Fruit fly (Drosophila melanogaster): Measurements from ENCODE around the gene CG13659.
A peak's percentile ranks its signal among the peaks of the same experiment; 100 is the strongest.

CG13659 gene

DNA sequence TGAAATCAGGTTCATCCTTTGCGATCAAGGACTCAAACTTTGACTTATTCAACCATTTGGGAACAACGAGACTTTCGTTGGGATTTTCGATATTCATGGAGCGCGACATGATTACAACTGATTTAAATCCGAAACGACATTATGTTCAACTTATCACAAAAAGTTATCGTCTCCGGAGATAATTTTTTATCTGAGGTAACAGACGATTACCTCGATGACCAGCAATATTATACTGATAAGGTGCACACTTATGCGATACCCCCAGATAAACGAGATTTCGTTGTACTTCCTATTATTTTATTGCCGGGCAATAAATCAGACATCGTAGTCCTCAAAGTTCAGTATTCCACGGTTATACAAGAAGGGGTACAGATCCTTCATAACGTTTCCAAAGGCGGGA, 3.0 kb upstream of the CG13659 start, which contains the start of gene CG31097:
Gene CG31097 (minus strand): TSS at position 101 of the 400 bp plus-strand sequence.
- no peak for TF ChIP-seq CG10348 (GFP tag; IDR thresholded peaks at IDR 0.05)
- TF ChIP-seq D1 (tag; optimal IDR thresholded peaks at IDR 0.05): no peak
- TF ChIP-seq CG17806 (tag; optimal IDR thresholded peaks at IDR 0.05): no peak
- no peak for TF ChIP-seq CG15710 (tag; optimal IDR thresholded peaks at IDR 0.05)
- TF ChIP-seq rn (GFP tag; IDR thresholded peaks at IDR 0.05): no peak
- no peak for TF ChIP-seq CG13204 (GFP tag; optimal IDR thresholded peaks at IDR 0.05)
- no peak for TF ChIP-seq Ets98B (GFP tag; IDR thresholded peaks at IDR 0.05)
- no peak for TF ChIP-seq Pif1B (GFP tag; optimal IDR thresholded peaks at IDR 0.05)
- no peak for TF ChIP-seq CG8301 (tag; optimal IDR thresholded peaks at IDR 0.05)
- no peak for TF ChIP-seq CG8159 (tag; optimal IDR thresholded peaks at IDR 0.05)
- no peak for TF ChIP-seq CG9948 (tag; optimal IDR thresholded peaks at IDR 0.05)
- TF ChIP-seq CG12605 (GFP tag; IDR thresholded peaks at IDR 0.05): no peak
- TF ChIP-seq EcR (GFP tag; optimal IDR thresholded peaks at IDR 0.05): no peak
- TF ChIP-seq CG4496 (GFP tag; IDR thresholded peaks at IDR 0.05): no peak
- TF ChIP-seq Pif1A (GFP tag; optimal IDR thresholded peaks at IDR 0.05): no peak
- no peak for TF ChIP-seq gl (tag; optimal IDR thresholded peaks at IDR 0.05)
- no peak for TF ChIP-seq CG34367 (tag; optimal IDR thresholded peaks at IDR 0.05)
- no peak for TF ChIP-seq fd96Ca (GFP tag; IDR thresholded peaks at IDR 0.05)

DNA sequence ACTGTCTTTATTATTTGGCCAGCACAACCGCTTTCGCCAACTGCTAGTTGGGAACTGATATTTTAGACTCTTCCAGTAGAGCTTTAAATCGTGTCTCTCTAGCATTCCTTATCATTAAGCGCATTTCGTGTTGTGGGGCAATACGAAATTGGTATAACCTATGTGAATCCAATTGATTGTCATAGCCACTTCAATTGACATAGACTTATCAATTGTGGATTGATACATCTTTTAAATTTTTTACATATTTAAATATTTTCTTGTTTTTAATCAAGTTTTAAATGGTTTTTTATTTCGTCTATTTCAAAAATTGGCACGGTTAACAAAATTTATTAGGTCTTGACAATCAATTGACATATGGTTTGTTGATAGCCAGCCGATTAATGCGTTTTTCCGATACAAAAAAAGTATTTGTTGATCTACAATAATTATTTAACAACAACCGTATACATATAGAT, 1.2 kb upstream of the CG13659 start, which contains the start of gene CG31288:
Gene CG31288 (minus strand): TSS at position 51 of the 458 bp plus-strand sequence.
- TF ChIP-seq D1 (tag; optimal IDR thresholded peaks at IDR 0.05): no peak
- TF ChIP-seq CG14655 (GFP tag; optimal IDR thresholded peaks at IDR 0.05): no peak
- TF ChIP-seq CG32121 (GFP tag; IDR thresholded peaks at IDR 0.05): no peak
- no peak for TF ChIP-seq Snoo (tag; optimal IDR thresholded peaks at IDR 0.05)
- no peak for TF ChIP-seq CG17806 (tag; optimal IDR thresholded peaks at IDR 0.05)
- TF ChIP-seq gl (tag; optimal IDR thresholded peaks at IDR 0.05): no peak
- TF ChIP-seq fd96Ca (GFP tag; IDR thresholded peaks at IDR 0.05): no peak
- TF ChIP-seq CG13204 (GFP tag; optimal IDR thresholded peaks at IDR 0.05): no peak
- TF ChIP-seq Pif1B (GFP tag; optimal IDR thresholded peaks at IDR 0.05): no peak
- no peak for TF ChIP-seq rn (GFP tag; IDR thresholded peaks at IDR 0.05)
- no peak for TF ChIP-seq CG15710 (tag; optimal IDR thresholded peaks at IDR 0.05)
- TF ChIP-seq CG12605 (GFP tag; IDR thresholded peaks at IDR 0.05): no peak
- no peak for TF ChIP-seq CG8301 (tag; optimal IDR thresholded peaks at IDR 0.05)
- no peak for TF ChIP-seq CG8159 (tag; optimal IDR thresholded peaks at IDR 0.05)
- TF ChIP-seq CG34367 (tag; optimal IDR thresholded peaks at IDR 0.05): no peak
- TF ChIP-seq Pif1A (GFP tag; optimal IDR thresholded peaks at IDR 0.05): no peak
- TF ChIP-seq CG9948 (tag; optimal IDR thresholded peaks at IDR 0.05): no peak
- no peak for TF ChIP-seq CG10348 (GFP tag; IDR thresholded peaks at IDR 0.05)
- TF ChIP-seq EcR (GFP tag; optimal IDR thresholded peaks at IDR 0.05): no peak
- no peak for TF ChIP-seq CG4496 (GFP tag; IDR thresholded peaks at IDR 0.05)

DNA sequence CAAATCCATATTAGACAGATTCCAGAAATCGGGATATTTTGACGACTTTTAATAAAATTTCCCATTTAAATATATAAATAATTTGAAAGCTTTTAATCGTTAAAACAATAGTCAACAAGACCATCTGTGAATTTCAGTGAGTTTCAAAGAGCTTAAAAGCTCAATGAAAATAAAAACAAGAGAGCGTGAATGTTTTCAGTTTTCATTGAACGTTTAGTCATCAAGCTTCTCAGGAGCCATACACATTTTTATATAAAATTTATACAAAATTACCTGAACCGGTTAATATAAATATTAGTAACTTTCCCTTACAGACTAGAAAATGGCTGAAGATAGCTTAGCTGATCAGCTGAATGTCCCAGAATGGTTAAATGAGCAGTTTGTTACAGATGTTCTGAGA, 1.5 kb downstream of the CG13659 start, which contains the start of gene CG31370:
Gene CG31370 (plus strand): TSS at position 226 of the 400 bp plus-strand sequence.
- TF ChIP-seq gl (tag; optimal IDR thresholded peaks at IDR 0.05) (no peak), CG4496 (GFP tag; IDR thresholded peaks at IDR 0.05) (no peak), rn (GFP tag; IDR thresholded peaks at IDR 0.05) (no peak), CG9948 (tag; optimal IDR thresholded peaks at IDR 0.05) (no peak), CG13204 (GFP tag; optimal IDR thresholded peaks at IDR 0.05) (no peak), CG8301 (tag; optimal IDR thresholded peaks at IDR 0.05) (no peak), Snoo (tag; optimal IDR thresholded peaks at IDR 0.05) (no peak)

DNA sequence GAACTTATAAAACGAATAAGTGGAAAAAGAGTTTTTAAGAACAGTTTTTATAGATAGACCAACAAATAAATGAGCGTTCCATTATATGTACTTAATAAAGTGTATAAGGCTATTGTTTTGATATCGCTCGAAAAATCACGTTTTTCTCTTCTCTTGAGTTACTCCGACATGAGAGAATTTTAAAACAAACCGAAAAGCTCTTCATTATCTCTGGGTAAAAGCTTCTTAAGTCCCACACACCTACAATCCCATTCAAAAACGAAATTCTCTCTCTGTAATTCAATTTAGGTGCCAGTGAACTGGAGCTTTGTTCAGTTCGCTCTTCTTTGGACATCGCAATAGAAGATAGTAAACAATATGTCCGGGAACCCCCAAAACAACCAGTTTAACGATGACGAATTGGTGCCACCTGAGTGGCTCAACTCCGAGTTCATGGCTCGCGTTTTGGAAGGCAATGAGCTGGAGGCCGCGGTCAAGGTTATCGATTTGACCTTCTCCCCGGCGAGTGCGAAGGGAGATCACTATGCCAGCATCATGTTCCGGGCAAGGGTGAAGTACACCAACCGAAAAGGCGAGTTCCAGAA, 3.3 kb downstream of the CG13659 start, which contains the start of gene CG31436:
Gene CG31436 (plus strand): TSS at position 281 of the 584 bp plus-strand sequence.
- no peak for TF ChIP-seq rn (GFP tag; IDR thresholded peaks at IDR 0.05)
- peak; percentile 74 for TF ChIP-seq EcR (GFP tag; optimal IDR thresholded peaks at IDR 0.05)
- no peak for TF ChIP-seq Pif1A (GFP tag; optimal IDR thresholded peaks at IDR 0.05)
- TF ChIP-seq CG14655 (GFP tag; optimal IDR thresholded peaks at IDR 0.05): no peak
- TF ChIP-seq Snoo (tag; optimal IDR thresholded peaks at IDR 0.05): no peak

DNA sequence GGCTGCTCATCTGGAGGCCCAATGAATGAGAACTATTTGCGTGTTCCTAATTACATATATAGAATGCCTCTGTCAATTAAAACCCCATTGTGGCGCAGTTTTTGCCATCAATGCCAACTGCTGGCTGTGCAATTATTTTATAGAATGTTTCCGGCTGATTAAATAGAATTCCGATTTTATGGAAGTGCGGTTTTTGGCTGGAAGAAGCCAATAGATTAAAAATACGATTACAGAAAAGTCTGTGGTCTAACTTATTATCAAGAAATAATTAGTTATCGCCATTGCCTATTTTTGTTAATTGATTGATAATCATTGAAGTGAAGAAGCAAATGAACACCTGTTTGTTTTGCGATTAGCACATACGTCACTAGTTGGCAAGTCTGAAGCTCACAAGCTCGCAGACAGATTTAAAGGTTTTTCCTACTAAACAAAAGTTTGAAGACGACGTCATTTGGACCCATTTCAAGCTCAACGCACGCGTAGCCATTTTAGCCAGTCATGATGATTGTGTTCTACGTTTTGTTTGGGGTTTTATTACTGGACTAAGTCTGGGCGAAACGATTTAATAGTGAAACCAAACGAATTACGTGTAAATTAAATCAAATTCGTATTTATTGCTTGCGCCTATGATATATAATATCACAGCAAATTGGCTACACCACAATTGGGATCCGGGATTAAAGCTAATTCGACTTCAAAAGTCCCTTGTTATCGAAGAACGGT, 5.3 kb downstream of the CG13659 start:
- TF ChIP-seq Snoo (tag; optimal IDR thresholded peaks at IDR 0.05) (no peak), CG32121 (GFP tag; IDR thresholded peaks at IDR 0.05) (no peak), Pif1B (GFP tag; optimal IDR thresholded peaks at IDR 0.05) (no peak), EcR (GFP tag; optimal IDR thresholded peaks at IDR 0.05) (no peak), CG8301 (tag; optimal IDR thresholded peaks at IDR 0.05) (no peak), CG12605 (GFP tag; IDR thresholded peaks at IDR 0.05) (no peak), gl (tag; optimal IDR thresholded peaks at IDR 0.05) (no peak), CG13204 (GFP tag; optimal IDR thresholded peaks at IDR 0.05) (no peak), CG10348 (GFP tag; IDR thresholded peaks at IDR 0.05) (no peak), CG34367 (tag; optimal IDR thresholded peaks at IDR 0.05) (no peak), CG8159 (tag; optimal IDR thresholded peaks at IDR 0.05) (no peak), Ets98B (GFP tag; IDR thresholded peaks at IDR 0.05) (no peak)

DNA sequence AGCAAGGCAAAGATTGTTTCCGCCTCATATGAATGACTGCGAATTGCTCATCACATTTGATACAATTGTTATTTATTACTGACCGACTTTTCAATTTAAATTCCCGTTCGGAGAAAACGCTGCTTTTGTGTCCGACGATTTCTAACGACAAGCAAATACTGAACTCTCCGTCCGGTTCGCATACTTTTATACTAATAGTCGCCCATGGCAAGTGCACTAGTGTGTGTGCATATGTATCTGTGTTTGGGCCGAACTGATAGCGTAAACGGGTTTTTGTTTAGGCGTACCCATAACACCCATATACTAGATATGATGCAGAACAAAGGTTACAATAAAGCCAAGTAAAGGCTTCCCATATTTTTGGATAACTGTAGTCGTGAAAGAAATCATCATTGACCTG, 7.5 kb downstream of the CG13659 start, which contains the start of gene CG10550:
Gene CG10550 (minus strand): TSS at position 164 of the 400 bp plus-strand sequence.
- TF ChIP-seq CG32121 (GFP tag; IDR thresholded peaks at IDR 0.05) (no peak), CG8159 (tag; optimal IDR thresholded peaks at IDR 0.05) (no peak), CG9948 (tag; optimal IDR thresholded peaks at IDR 0.05) (no peak), EcR (GFP tag; optimal IDR thresholded peaks at IDR 0.05) (no peak), gl (tag; optimal IDR thresholded peaks at IDR 0.05) (no peak), CG14655 (GFP tag; optimal IDR thresholded peaks at IDR 0.05) (no peak), Pif1B (GFP tag; optimal IDR thresholded peaks at IDR 0.05) (no peak), Pif1A (GFP tag; optimal IDR thresholded peaks at IDR 0.05) (no peak), CG15710 (tag; optimal IDR thresholded peaks at IDR 0.05) (no peak), fd96Ca (GFP tag; IDR thresholded peaks at IDR 0.05) (no peak), D1 (tag; optimal IDR thresholded peaks at IDR 0.05) (no peak), rn (GFP tag; IDR thresholded peaks at IDR 0.05) (no peak), Ets98B (GFP tag; IDR thresholded peaks at IDR 0.05) (no peak), CG4496 (GFP tag; IDR thresholded peaks at IDR 0.05) (no peak), Snoo (tag; optimal IDR thresholded peaks at IDR 0.05) (no peak)
